Fruit fly (Drosophila melanogaster): Measurements from ENCODE around the gene CG31523.
A peak's percentile ranks its signal among the peaks of the same experiment; 100 is the strongest.

DNA sequence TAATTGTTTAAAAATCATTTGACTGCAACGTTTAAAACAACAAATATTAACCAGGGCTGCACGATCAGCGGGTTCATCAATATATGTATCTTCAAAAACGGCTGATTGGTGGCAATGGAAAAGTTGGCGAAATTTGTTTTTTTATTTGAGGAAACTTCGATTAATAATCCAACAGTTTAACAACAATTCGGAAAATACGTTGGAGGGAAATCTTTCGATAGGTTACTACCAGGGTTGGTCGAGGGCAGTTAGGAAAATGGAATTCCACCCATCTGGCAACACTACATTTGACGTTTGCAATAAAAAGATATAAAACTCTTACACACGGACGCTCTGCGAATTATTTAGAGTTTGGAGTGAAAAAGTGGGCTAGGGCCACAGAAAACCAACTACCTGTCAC lies 41.9 kb downstream of the CG31523 start, which contains the start of the genes Lipt2 and CG14650:
- peak; percentile 77 for TF ChIP-seq h (GFP tag; optimal IDR thresholded peaks at IDR 0.05)
- TF ChIP-seq Myc (optimal IDR thresholded peaks at IDR 0.05) = no peak
- TF ChIP-seq CG9705 (GFP tag; optimal IDR thresholded peaks at IDR 0.05) = peak; percentile 29
- TF ChIP-seq Jra (GFP tag; optimal IDR thresholded peaks at IDR 0.05) = no peak
- TF ChIP-seq CrebA (GFP tag; optimal IDR thresholded peaks at IDR 0.05; ENCODE audit: borderline replicate concordance) = no peak
- no peak for TF ChIP-seq pan (optimal IDR thresholded peaks at IDR 0.05)
